Worm (Caenorhabditis elegans): ENCODE results near the gene K09G1.1.

- TF ChIP-seq ama-1 (optimal IDR thresholded peaks at IDR 0.05) (no peak), unc-55 (GFP tag; optimal IDR thresholded peaks at IDR 0.05) (no peak), unc-86 (tag; optimal IDR thresholded peaks at IDR 0.05) (no peak), sox-2 (GFP tag; IDR thresholded peaks at IDR 0.05) (no peak), pha-4 (tag; optimal IDR thresholded peaks at IDR 0.05) (no peak), pros-1 (tag; optimal IDR thresholded peaks at IDR 0.05) (no peak), pha-2 (tag; optimal IDR thresholded peaks at IDR 0.05) (no peak), ceh-22 (tag; optimal IDR thresholded peaks at IDR 0.05) (no peak), pag-3 (tag; optimal IDR thresholded peaks at IDR 0.05; ENCODE audit: borderline replicate concordance) (no peak), hlh-15 (tag; optimal IDR thresholded peaks at IDR 0.05) (no peak), rnt-1 (tag; optimal IDR thresholded peaks at IDR 0.05) (no peak), fkh-10 (GFP tag; optimal IDR thresholded peaks at IDR 0.05) (no peak), syd-9 (tag; optimal IDR thresholded peaks at IDR 0.05) (no peak)
Observed at ce11 chrV:9620417-9620816, 37.1 kb downstream of the K09G1.1 start.

All from whole organism, late embryonic.